Fruit fly (Drosophila melanogaster) whole organism, wandering third instar larva: ENCODE measurements around the gene Spn75F.

Experiments used
- Dif ChIP-seq: fragments of 200-275, 200-300 bp; sonication (Bioruptor generic); optimal IDR thresholded peaks from 2 replicates; lab custom pipeline; 2018; ENCODE audit warnings: missing biosample characterization, missing genetic modification characterization; ENCODE audit not compliant: partially characterized antibody
- pan ChIP-seq: fragments of >200 bp; optimal IDR thresholded peaks from 2 replicates; lab custom pipeline; 2017

DNA sequence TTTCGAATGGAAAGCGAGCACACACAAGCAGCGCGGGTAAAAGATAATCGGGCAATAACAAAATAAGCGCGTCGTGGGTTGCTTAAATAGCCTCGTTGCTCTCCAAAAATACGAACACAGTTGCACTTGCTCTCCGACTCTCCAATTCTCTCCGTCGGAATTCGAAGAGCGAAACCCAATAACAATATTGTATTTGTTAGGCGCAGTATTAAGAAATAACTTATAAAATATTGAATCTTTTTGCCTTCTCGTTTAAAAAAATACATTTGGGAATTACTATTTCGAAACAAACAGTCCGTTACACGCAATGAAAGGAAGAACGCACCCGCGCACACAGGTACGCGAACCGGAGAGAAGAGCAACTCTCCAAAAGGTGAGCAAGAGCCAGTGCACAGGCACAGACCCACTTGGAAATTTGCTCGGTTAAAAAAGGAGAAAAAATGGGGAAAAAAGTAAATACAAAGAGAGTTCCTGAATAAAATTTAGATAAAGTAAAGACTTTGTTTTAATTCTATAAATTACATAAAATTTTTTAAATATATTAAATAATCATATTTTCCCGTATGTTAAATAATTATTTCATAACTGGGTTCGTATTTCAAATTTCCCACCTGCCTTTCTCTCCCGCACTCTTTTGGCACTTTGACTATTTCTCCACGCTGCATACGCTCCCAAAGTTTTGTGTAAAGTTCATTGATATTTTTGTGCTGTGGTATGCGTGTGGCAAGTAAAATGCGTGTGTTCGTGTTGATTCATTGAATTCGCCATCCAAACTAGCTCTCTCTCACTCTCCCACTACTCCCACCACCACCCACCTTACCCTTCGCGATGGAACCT is 42.9 kb downstream of the Spn75F start, which contains the start of gene Mkp3:
- TF ChIP-seq Dif (GFP tag; lab: Kevin White, UChicago) (peak; percentile 53), pan (lab: Kevin White, UChicago) (no peak)
